In the genomic region with DNA sequence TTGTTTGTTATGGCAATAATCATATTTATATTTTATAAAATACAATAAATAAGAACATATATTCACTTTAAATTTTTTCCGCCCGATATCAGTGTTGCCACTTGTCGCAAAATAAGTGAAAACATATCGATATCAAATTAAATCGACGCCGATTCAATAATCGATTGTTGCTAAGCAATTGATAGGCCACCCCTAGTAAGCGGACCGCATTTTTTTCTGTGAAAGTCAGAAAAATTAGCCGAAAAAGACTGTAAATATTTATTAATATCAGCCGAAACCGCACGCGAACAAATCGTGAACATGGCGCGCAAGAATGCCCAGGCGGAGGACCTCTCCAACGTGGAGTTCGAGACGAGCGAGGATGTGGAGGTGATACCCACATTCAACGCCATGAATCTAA, we compare ENCODE assay signal across 1 fruit fly cellular context.
A peak's percentile ranks its signal among the peaks of the same experiment; 100 is the strongest.
TF ChIP-seq lines count a peak whose summit lies in the region.

A gene (plus strand): TSS at position 171 of the 400 bp plus-strand sequence.

TF ChIP-seq in whole organism, embryonic, 481 proteins besides CTCF, POLR2A, EP300 and RAD21 (continued from another document and continues in another):
- TF ChIP-seq CG1024 (GFP tag; IDR thresholded peaks at IDR 0.05; lab: Robert Waterston, UW) (no peak), Awh (GFP tag; IDR thresholded peaks at IDR 0.05; lab: Robert Waterston, UW) (no peak), fru (optimal IDR thresholded peaks at IDR 0.05; lab: Kevin White, UChicago) (no peak), klu (GFP tag; IDR thresholded peaks at IDR 0.05; lab: Robert Waterston, UW) (no peak), Trl (optimal IDR thresholded peaks at IDR 0.05; lab: Kevin White, UChicago) (no peak), Trl (GFP tag; optimal IDR thresholded peaks at IDR 0.05; lab: Kevin White, UChicago) (no peak), hb (GFP tag; IDR thresholded peaks at IDR 0.05; lab: Robert Waterston, UW; ENCODE audit: partially characterized antibody) (peak; percentile 61; the same call in 1 of the 3 replicates), luna (GFP tag; optimal IDR thresholded peaks at IDR 0.05; lab: Kevin White, UChicago) (no peak), fu2 (GFP tag; optimal IDR thresholded peaks at IDR 0.05; lab: Kevin White, UChicago) (no peak), chinmo (GFP tag; IDR thresholded peaks at IDR 0.05; lab: Robert Waterston, UW; ENCODE audit: partially characterized antibody) (peak; percentile 77; the same call in 3 of the 4 replicates), ac (GFP tag; optimal IDR thresholded peaks at IDR 0.05; lab: Kevin White, UChicago) (no peak), CG17328 (GFP tag; IDR thresholded peaks at IDR 0.05; lab: Robert Waterston, UW) (no peak), HHEX (GFP tag; optimal IDR thresholded peaks at IDR 0.05; lab: Kevin White, UChicago) (no peak), HLH54F (GFP tag; optimal IDR thresholded peaks at IDR 0.05; lab: Kevin White, UChicago) (no peak), dati (GFP tag; IDR thresholded peaks at IDR 0.05; lab: Robert Waterston, UW) (no peak), Bgb (GFP tag; IDR thresholded peaks at IDR 0.05; lab: Robert Waterston, UW; ENCODE audit: partially characterized antibody) (peak; percentile 86), CG7987 (GFP tag; optimal IDR thresholded peaks at IDR 0.05; lab: Kevin White, UChicago) (no peak), Mad (GFP tag; optimal IDR thresholded peaks at IDR 0.05; lab: Kevin White, UChicago) (no peak), usp (GFP tag; optimal IDR thresholded peaks at IDR 0.05; lab: Kevin White, UChicago) (no peak), yki (optimal IDR thresholded peaks at IDR 0.05; lab: Kevin White, UChicago) (no peak), wek (GFP tag; optimal IDR thresholded peaks at IDR 0.05; lab: Kevin White, UChicago) (no peak), unpg (GFP tag; optimal IDR thresholded peaks at IDR 0.05; lab: Kevin White, UChicago) (no peak), CG17829 (tag; optimal IDR thresholded peaks at IDR 0.05; lab: Kevin White, UChicago) (peak; percentile 36), sna (GFP tag; IDR thresholded peaks at IDR 0.05; lab: Robert Waterston, UW; ENCODE audit: partially characterized antibody) (peak; percentile 78), CG7556 (GFP tag; optimal IDR thresholded peaks at IDR 0.05; lab: Kevin White, UChicago) (no peak), CG14667 (GFP tag; IDR thresholded peaks at IDR 0.05; lab: Robert Waterston, UW) (no peak), CG6791 (GFP tag; IDR thresholded peaks at IDR 0.05; lab: Robert Waterston, UW; ENCODE audit: partially characterized antibody) (peak; percentile 90), sqz (GFP tag; optimal IDR thresholded peaks at IDR 0.05; lab: Kevin White, UChicago) (peak; percentile 81), CG6854 (GFP tag; optimal IDR thresholded peaks at IDR 0.05; lab: Kevin White, UChicago) (no peak), CG5953 (GFP tag; IDR thresholded peaks at IDR 0.05; lab: Robert Waterston, UW) (no peak), onecut (GFP tag; IDR thresholded peaks at IDR 0.05; lab: Robert Waterston, UW) (no peak), bsh (GFP tag; optimal IDR thresholded peaks at IDR 0.05; lab: Kevin White, UChicago) (no peak), HmgZ (tag; optimal IDR thresholded peaks at IDR 0.05; lab: Kevin White, UChicago) (no peak), trem (tag; optimal IDR thresholded peaks at IDR 0.05; lab: Kevin White, UChicago) (peak; percentile 58), her (GFP tag; optimal IDR thresholded peaks at IDR 0.05; lab: Kevin White, UChicago) (no peak), CG1792 (GFP tag; optimal IDR thresholded peaks at IDR 0.05; lab: Kevin White, UChicago) (no peak), grn (GFP tag; optimal IDR thresholded peaks at IDR 0.05; lab: Kevin White, UChicago) (no peak), H2.0 (GFP tag; IDR thresholded peaks at IDR 0.05; lab: Robert Waterston, UW) (no peak), CG14014 (GFP tag; IDR thresholded peaks at IDR 0.05; lab: Robert Waterston, UW) (no peak), Vsx1 (GFP tag; optimal IDR thresholded peaks at IDR 0.05; lab: Kevin White, UChicago) (no peak), CG2129 (GFP tag; IDR thresholded peaks at IDR 0.05; lab: Robert Waterston, UW; ENCODE audit: partially characterized antibody) (peak; percentile 66), Jarid2 (GFP tag; optimal IDR thresholded peaks at IDR 0.05; lab: Kevin White, UChicago) (no peak), Scr (GFP tag; IDR thresholded peaks at IDR 0.05; lab: Robert Waterston, UW; ENCODE audit: partially characterized antibody) (peak; percentile 81), Tbp (GFP tag; optimal IDR thresholded peaks at IDR 0.05; lab: Kevin White, UChicago) (no peak), CG11247 (GFP tag; IDR thresholded peaks at IDR 0.05; lab: Robert Waterston, UW) (no peak), mirr (GFP tag; optimal IDR thresholded peaks at IDR 0.05; lab: Kevin White, UChicago) (no peak), zen (tag; optimal IDR thresholded peaks at IDR 0.05; lab: Kevin White, UChicago) (no peak), CG3163 (GFP tag; optimal IDR thresholded peaks at IDR 0.05; lab: Kevin White, UChicago) (no peak), Dp (GFP tag; optimal IDR thresholded peaks at IDR 0.05; lab: Kevin White, UChicago) (peak; percentile 96), CG30403 (GFP tag; optimal IDR thresholded peaks at IDR 0.05; lab: Kevin White, UChicago) (no peak), CG10147 (GFP tag; optimal IDR thresholded peaks at IDR 0.05; lab: Kevin White, UChicago) (no peak), ham (GFP tag; IDR thresholded peaks at IDR 0.05; lab: Robert Waterston, UW) (no peak), zen2 (GFP tag; IDR thresholded peaks at IDR 0.05; lab: Robert Waterston, UW; ENCODE audit: partially characterized antibody) (peak; percentile 75; the same call in 2 of the 3 replicates), E2f1 (GFP tag; IDR thresholded peaks at IDR 0.05; lab: Robert Waterston, UW) (no peak), cato (GFP tag; optimal IDR thresholded peaks at IDR 0.05; lab: Kevin White, UChicago; ENCODE audit: borderline replicate concordance) (no peak), NC2β (GFP tag; optimal IDR thresholded peaks at IDR 0.05; lab: Kevin White, UChicago) (no peak), tna (GFP tag; IDR thresholded peaks at IDR 0.05; lab: Robert Waterston, UW; ENCODE audit: partially characterized antibody) (peak; percentile 65), CG8281 (tag; optimal IDR thresholded peaks at IDR 0.05; lab: Kevin White, UChicago) (no peak), HLH4C (GFP tag; IDR thresholded peaks at IDR 0.05; lab: Robert Waterston, UW; ENCODE audit: partially characterized antibody) (peak; percentile 82), lbe (GFP tag; optimal IDR thresholded peaks at IDR 0.05; lab: Kevin White, UChicago) (peak; percentile 34), fd102C (GFP tag; optimal IDR thresholded peaks at IDR 0.05; lab: Kevin White, UChicago) (no peak), CG4424 (GFP tag; optimal IDR thresholded peaks at IDR 0.05; lab: Kevin White, UChicago) (no peak), CG11093 (GFP tag; IDR thresholded peaks at IDR 0.05; lab: Robert Waterston, UW) (no peak), CG18599 (GFP tag; optimal IDR thresholded peaks at IDR 0.05; lab: Kevin White, UChicago) (no peak), Fer1 (GFP tag; optimal IDR thresholded peaks at IDR 0.05; lab: Kevin White, UChicago) (peak; percentile 26), CG1529 (GFP tag; optimal IDR thresholded peaks at IDR 0.05; lab: Kevin White, UChicago) (no peak), CG10274 (GFP tag; optimal IDR thresholded peaks at IDR 0.05; lab: Kevin White, UChicago) (no peak), HLH3B (GFP tag; IDR thresholded peaks at IDR 0.05; lab: Robert Waterston, UW) (no peak), Doc2 (GFP tag; IDR thresholded peaks at IDR 0.05; lab: Robert Waterston, UW) (no peak), eyg (GFP tag; optimal IDR thresholded peaks at IDR 0.05; lab: Kevin White, UChicago) (no peak), CG8290 (GFP tag; optimal IDR thresholded peaks at IDR 0.05; lab: Kevin White, UChicago) (no peak), CG8290 (tag; optimal IDR thresholded peaks at IDR 0.05; lab: Kevin White, UChicago) (no peak), CG6683 (GFP tag; optimal IDR thresholded peaks at IDR 0.05; lab: Kevin White, UChicago) (no peak), CG14710 (tag; optimal IDR thresholded peaks at IDR 0.05; lab: Kevin White, UChicago) (peak; percentile 55), CG1647 (GFP tag; optimal IDR thresholded peaks at IDR 0.05; lab: Kevin White, UChicago) (no peak), CG12942 (GFP tag; optimal IDR thresholded peaks at IDR 0.05; lab: Kevin White, UChicago) (no peak), CG6175 (GFP tag; IDR thresholded peaks at IDR 0.05; lab: Robert Waterston, UW) (no peak), gfzf (GFP tag; optimal IDR thresholded peaks at IDR 0.05; lab: Kevin White, UChicago) (peak; percentile 30), hth (optimal IDR thresholded peaks at IDR 0.05; lab: Kevin White, UChicago) (no peak), CG3726 (GFP tag; IDR thresholded peaks at IDR 0.05; lab: Robert Waterston, UW) (no peak), CG7928 (GFP tag; optimal IDR thresholded peaks at IDR 0.05; lab: Kevin White, UChicago) (no peak), TFAM (GFP tag; optimal IDR thresholded peaks at IDR 0.05; lab: Kevin White, UChicago) (no peak), CG13123 (GFP tag; optimal IDR thresholded peaks at IDR 0.05; lab: Kevin White, UChicago) (no peak), crc (GFP tag; optimal IDR thresholded peaks at IDR 0.05; lab: Kevin White, UChicago) (no peak), CG32772 (GFP tag; IDR thresholded peaks at IDR 0.05; lab: Robert Waterston, UW) (no peak), schlank (tag; optimal IDR thresholded peaks at IDR 0.05; lab: Kevin White, UChicago) (no peak), Deaf1 (tag; optimal IDR thresholded peaks at IDR 0.05; lab: Kevin White, UChicago) (no peak), kah (GFP tag; optimal IDR thresholded peaks at IDR 0.05; lab: Kevin White, UChicago) (no peak), CG1603 (tag; optimal IDR thresholded peaks at IDR 0.05; lab: Kevin White, UChicago) (peak; percentile 13), Med (GFP tag; lab: Kevin White, UChicago) (peak; percentile 64), CG31388 (GFP tag; optimal IDR thresholded peaks at IDR 0.05; lab: Kevin White, UChicago) (no peak), PHDP (tag; optimal IDR thresholded peaks at IDR 0.05; lab: Kevin White, UChicago) (no peak), CG31365 (tag; optimal IDR thresholded peaks at IDR 0.05; lab: Kevin White, UChicago) (no peak), eve (GFP tag; optimal IDR thresholded peaks at IDR 0.05; lab: Kevin White, UChicago) (no peak), CG32767 (GFP tag; IDR thresholded peaks at IDR 0.05; lab: Robert Waterston, UW) (no peak; the same call in 1 of the 2 replicates), CG3838 (GFP tag; optimal IDR thresholded peaks at IDR 0.05; lab: Kevin White, UChicago) (no peak), CG4617 (GFP tag; optimal IDR thresholded peaks at IDR 0.05; lab: Kevin White, UChicago; ENCODE audit: borderline replicate concordance) (peak; percentile 46), nom (GFP tag; optimal IDR thresholded peaks at IDR 0.05; lab: Kevin White, UChicago) (no peak), Lpt (GFP tag; optimal IDR thresholded peaks at IDR 0.05; lab: Kevin White, UChicago) (no peak), CG7963 (GFP tag; IDR thresholded peaks at IDR 0.05; lab: Robert Waterston, UW; ENCODE audit: partially characterized antibody) (peak; percentile 71), CG15011 (GFP tag; optimal IDR thresholded peaks at IDR 0.05; lab: Kevin White, UChicago) (no peak), CG13775 (GFP tag; optimal IDR thresholded peaks at IDR 0.05; lab: Kevin White, UChicago) (no peak), kni (GFP tag; optimal IDR thresholded peaks at IDR 0.05; lab: Kevin White, UChicago) (no peak), bcd (GFP tag; optimal IDR thresholded peaks at IDR 0.05; lab: Kevin White, UChicago) (no peak), Dip3 (GFP tag; optimal IDR thresholded peaks at IDR 0.05; lab: Kevin White, UChicago) (no peak), gro (GFP tag; optimal IDR thresholded peaks at IDR 0.05; lab: Kevin White, UChicago) (no peak), D (optimal IDR thresholded peaks at IDR 0.05; lab: Kevin White, UChicago) (no peak), D (GFP tag; optimal IDR thresholded peaks at IDR 0.05; lab: Kevin White, UChicago) (no peak), Chrac-16 (GFP tag; optimal IDR thresholded peaks at IDR 0.05; lab: Kevin White, UChicago) (no peak), CG7372 (GFP tag; IDR thresholded peaks at IDR 0.05; lab: Robert Waterston, UW) (no peak), CG15696 (tag; optimal IDR thresholded peaks at IDR 0.05; lab: Kevin White, UChicago) (no peak), Sry-δ (GFP tag; optimal IDR thresholded peaks at IDR 0.05; lab: Kevin White, UChicago) (peak; percentile 87), Ada2b (GFP tag; IDR thresholded peaks at IDR 0.05; lab: Robert Waterston, UW) (no peak), emc (GFP tag; optimal IDR thresholded peaks at IDR 0.05; lab: Kevin White, UChicago) (no peak), Nf-YC (tag; optimal IDR thresholded peaks at IDR 0.05; lab: Kevin White, UChicago) (peak; percentile 34), z (GFP tag; IDR thresholded peaks at IDR 0.05; lab: Robert Waterston, UW) (no peak), otp (GFP tag; IDR thresholded peaks at IDR 0.05; lab: Robert Waterston, UW) (no peak), CG16813 (GFP tag; IDR thresholded peaks at IDR 0.05; lab: Robert Waterston, UW; ENCODE audit: partially characterized antibody) (peak; percentile 79), Dek (tag; optimal IDR thresholded peaks at IDR 0.05; lab: Kevin White, UChicago) (no peak), hbn (GFP tag; IDR thresholded peaks at IDR 0.05; lab: Robert Waterston, UW; ENCODE audit: partially characterized antibody) (peak; percentile 87), gem (tag; optimal IDR thresholded peaks at IDR 0.05; lab: Kevin White, UChicago) (no peak), Elba2 (GFP tag; optimal IDR thresholded peaks at IDR 0.05; lab: Kevin White, UChicago) (no peak), CG31224 (GFP tag; IDR thresholded peaks at IDR 0.05; lab: Robert Waterston, UW) (no peak), CG31441 (GFP tag; IDR thresholded peaks at IDR 0.05; lab: Robert Waterston, UW) (0 out of 2 replicates have a peak, but pooled peaks have one; percentile 18), ro (GFP tag; IDR thresholded peaks at IDR 0.05; lab: Robert Waterston, UW) (no peak), sd (tag; optimal IDR thresholded peaks at IDR 0.05; lab: Kevin White, UChicago) (peak; percentile 56), Ets65A (GFP tag; lab: Kevin White, UChicago) (no peak), CG14965 (GFP tag; optimal IDR thresholded peaks at IDR 0.05; lab: Kevin White, UChicago; ENCODE audit: borderline replicate concordance) (no peak), row (GFP tag; IDR thresholded peaks at IDR 0.05; lab: Robert Waterston, UW) (no peak), Hr78 (GFP tag; optimal IDR thresholded peaks at IDR 0.05; lab: Kevin White, UChicago) (no peak), CG10959 (GFP tag; IDR thresholded peaks at IDR 0.05; lab: Robert Waterston, UW) (no peak)
